Worm (Caenorhabditis elegans) whole organism, L4/young adult: Measurements from ENCODE around the gene F37C4.5.

Experiments used
- W03F9.2 ChIP-seq: fragments of 150-350 bp; optimal IDR thresholded peaks from 2 replicates; lab custom pipeline; 2014; ENCODE audit warnings: missing biosample characterization, missing genetic modification characterization
- dao-5 ChIP-seq: sonication (generic microtip); optimal IDR thresholded peaks from 2 replicates; lab custom pipeline; 2016; ENCODE audit warnings: missing genotype, missing genetic modification characterization, moderate library complexity, missing compliant biosample characterization
- him-1 ChIP-seq: sonication (generic microtip); optimal IDR thresholded peaks from 2 replicates; lab custom pipeline; 2016; ENCODE audit warnings: missing genotype, missing genetic modification reagents, missing genetic modification characterization, missing compliant biosample characterization

The F37C4.5 gene

ce11 chrIV:3902955-3903354 is 29.3 kb upstream of the F37C4.5 start, which contains the start of gene F56D6.6:
TSS of gene F56D6.6 (plus strand) at chrIV:3903255.
- no peak for TF ChIP-seq dao-5 (tag; lab: Kevin White, UChicago)
- no peak for TF ChIP-seq W03F9.2 (tag; lab: Kevin White, UChicago)
- TF ChIP-seq him-1: no peak

- no peak for TF ChIP-seq dao-5 (tag; lab: Kevin White, UChicago)
- no peak for TF ChIP-seq him-1
- TF ChIP-seq W03F9.2 (tag; lab: Kevin White, UChicago): no peak
Observed at ce11 chrIV:3899719-3900554, 26.3 kb upstream of the F37C4.5 start, which contains the start of gene srz-62. TSS of gene srz-62 (plus strand) at chrIV:3900504.

ce11 chrIV:3894770-3895169 is 21.2 kb upstream of the F37C4.5 start, which contains the start of gene dct-8:
TSS of gene dct-8 (plus strand) at chrIV:3895070.
- no peak for TF ChIP-seq W03F9.2 (tag; lab: Kevin White, UChicago)
- TF ChIP-seq dao-5 (tag; lab: Kevin White, UChicago): no peak
- no peak for TF ChIP-seq him-1

- TF ChIP-seq him-1 (no peak), W03F9.2 (tag; lab: Kevin White, UChicago) (no peak), dao-5 (tag; lab: Kevin White, UChicago) (no peak)
Observed at ce11 chrIV:3894004-3894480, 20.4 kb upstream of the F37C4.5 start, which contains the start of gene F56D6.8. TSS of gene F56D6.8 (minus strand) at chrIV:3894430.

ce11 chrIV:3892027-3892426 is 18.4 kb upstream of the F37C4.5 start, which contains the start of gene F56D6.9:
TSS of gene F56D6.9 (plus strand) at chrIV:3892327.
- TF ChIP-seq him-1 (no peak), W03F9.2 (tag; lab: Kevin White, UChicago) (no peak), dao-5 (tag; lab: Kevin White, UChicago) (no peak)

- no peak for TF ChIP-seq him-1
- no peak for TF ChIP-seq W03F9.2 (tag; lab: Kevin White, UChicago)
- TF ChIP-seq dao-5 (tag; lab: Kevin White, UChicago): no peak
Observed at ce11 chrIV:3888963-3889362, 15.4 kb upstream of the F37C4.5 start, which contains the start of gene oac-21. TSS of gene oac-21 (plus strand) at chrIV:3889263.

ce11 chrIV:3885369-3885768 is 11.8 kb upstream of the F37C4.5 start, which contains the start of gene oac-22:
TSS of gene oac-22 (plus strand) at chrIV:3885669.
- TF ChIP-seq him-1: no peak

ce11 chrIV:3881119-3881518 is 7.5 kb upstream of the F37C4.5 start, which contains the start of the genes F37C4.8 and oac-23:
TSS of gene F37C4.8 (minus strand) at chrIV:3881219.
TSS of gene oac-23 (plus strand) at chrIV:3881441.
- TF ChIP-seq W03F9.2 (tag; lab: Kevin White, UChicago) (no peak), him-1 (no peak), dao-5 (tag; lab: Kevin White, UChicago) (no peak)

- TF ChIP-seq W03F9.2 (tag; lab: Kevin White, UChicago) (no peak), dao-5 (tag; lab: Kevin White, UChicago) (no peak), him-1 (no peak)
Observed at ce11 chrIV:3878283-3878938, 4.8 kb upstream of the F37C4.5 start, which contains the start of gene F37C4.6. TSS of gene F37C4.6 (minus strand) at chrIV:3878333.

ce11 chrIV:3876955-3877354 is 3.3 kb upstream of the F37C4.5 start:
- TF ChIP-seq W03F9.2 (tag; lab: Kevin White, UChicago) (no peak), dao-5 (tag; lab: Kevin White, UChicago) (no peak), him-1 (no peak)

- no peak for TF ChIP-seq dao-5 (tag; lab: Kevin White, UChicago)
- no peak for TF ChIP-seq W03F9.2 (tag; lab: Kevin White, UChicago)
- no peak for TF ChIP-seq him-1
Observed at ce11 chrIV:3875260-3875659, 1.7 kb upstream of the F37C4.5 start.

- TF ChIP-seq him-1 (no peak), dao-5 (tag; lab: Kevin White, UChicago) (no peak), W03F9.2 (tag; lab: Kevin White, UChicago) (no peak)
Observed at ce11 chrIV:3874417-3874816, 811 bp upstream of the F37C4.5 start.

ce11 chrIV:3873195-3873594 is 411 bp downstream of the F37C4.5 start:
- TF ChIP-seq dao-5 (tag; lab: Kevin White, UChicago) (no peak), W03F9.2 (tag; lab: Kevin White, UChicago) (no peak), him-1 (no peak)

- no peak for TF ChIP-seq W03F9.2 (tag; lab: Kevin White, UChicago)
- no peak for TF ChIP-seq him-1
- no peak for TF ChIP-seq dao-5 (tag; lab: Kevin White, UChicago)
Observed at ce11 chrIV:3869875-3870274, 3.7 kb downstream of the F37C4.5 start.
